Worm (Caenorhabditis elegans): ENCODE data around the gene ckb-3.
A peak's percentile ranks its signal among the peaks of the same experiment; 100 is the strongest.

ckb-3 gene

DNA sequence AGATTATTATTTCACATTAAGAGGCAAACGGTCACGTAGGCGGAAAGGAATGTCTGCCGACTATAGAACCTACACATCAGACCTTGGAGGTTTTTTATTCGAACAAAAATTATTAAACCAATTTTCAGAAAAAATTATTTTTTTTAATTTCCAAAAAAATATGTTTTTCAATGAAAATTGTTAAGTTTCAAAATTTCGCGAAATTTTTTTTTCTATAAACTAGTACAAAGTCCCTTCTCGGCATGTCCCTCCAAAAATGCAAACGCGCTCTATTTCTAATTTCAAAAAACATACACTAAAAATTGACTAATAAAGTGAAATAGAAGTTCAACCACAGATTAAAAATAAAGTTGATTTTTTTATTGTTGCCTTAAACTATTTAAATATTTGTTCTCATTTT lies 5.7 kb upstream of the ckb-3 start, which contains the start of gene ckb-1:
ckb-1 (plus strand) TSS at position 301 of the 400 bp plus-strand sequence.
- no peak for TF ChIP-seq ceh-9 (tag; optimal IDR thresholded peaks at IDR 0.05)
- TF ChIP-seq ama-1 (optimal IDR thresholded peaks at IDR 0.05) = no peak
- no peak for TF ChIP-seq che-1 (tag; optimal IDR thresholded peaks at IDR 0.05)
- no peak for TF ChIP-seq ceh-14 (tag; optimal IDR thresholded peaks at IDR 0.05)
- TF ChIP-seq ets-4 (tag; optimal IDR thresholded peaks at IDR 0.05) = no peak
- no peak for TF ChIP-seq fkh-6 (tag; optimal IDR thresholded peaks at IDR 0.05)
- TF ChIP-seq ceh-18 (tag; optimal IDR thresholded peaks at IDR 0.05) = no peak
- TF ChIP-seq mec-3 (tag; optimal IDR thresholded peaks at IDR 0.05; ENCODE audit: borderline replicate concordance) = no peak
- TF ChIP-seq rnt-1 (tag; optimal IDR thresholded peaks at IDR 0.05) = no peak
- TF ChIP-seq gmeb-2 (tag; optimal IDR thresholded peaks at IDR 0.05) = no peak
- TF ChIP-seq ceh-31 (tag; optimal IDR thresholded peaks at IDR 0.05) = no peak
- no peak for TF ChIP-seq eyg-1 (tag; optimal IDR thresholded peaks at IDR 0.05)
- TF ChIP-seq F13H6.1 (tag; optimal IDR thresholded peaks at IDR 0.05) = no peak
- no peak for TF ChIP-seq nhr-11 (tag; optimal IDR thresholded peaks at IDR 0.05)
- TF ChIP-seq dmd-4 (tag; optimal IDR thresholded peaks at IDR 0.05; ENCODE audit: borderline replicate concordance) = no peak
- no peak for TF ChIP-seq unc-42 (tag; optimal IDR thresholded peaks at IDR 0.05)

DNA sequence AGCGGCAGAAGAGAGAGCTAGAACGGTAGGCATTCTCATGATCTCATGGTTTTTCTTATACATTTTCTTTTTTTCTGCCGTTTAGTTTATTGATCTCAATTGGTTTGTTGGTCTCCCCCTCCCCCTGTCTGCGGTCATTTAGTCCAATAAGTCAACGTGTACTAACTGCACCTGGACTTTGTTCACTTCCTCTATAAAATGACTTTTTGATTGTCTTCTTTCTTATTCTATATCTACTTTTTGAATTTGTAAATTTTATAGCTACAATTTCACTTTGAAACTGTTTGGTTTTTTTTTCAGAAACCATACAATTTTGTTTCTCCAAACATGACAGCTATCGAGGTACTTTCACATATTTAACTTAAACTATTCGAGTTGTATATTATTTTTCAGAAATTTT lies 3.0 kb upstream of the ckb-3 start, which contains the start of gene ckb-2:
ckb-2 (plus strand) TSS at position 301 of the 400 bp plus-strand sequence.
- no peak for TF ChIP-seq hlh-6 (tag; optimal IDR thresholded peaks at IDR 0.05)
- no peak for TF ChIP-seq fax-1 (tag; optimal IDR thresholded peaks at IDR 0.05)

DNA sequence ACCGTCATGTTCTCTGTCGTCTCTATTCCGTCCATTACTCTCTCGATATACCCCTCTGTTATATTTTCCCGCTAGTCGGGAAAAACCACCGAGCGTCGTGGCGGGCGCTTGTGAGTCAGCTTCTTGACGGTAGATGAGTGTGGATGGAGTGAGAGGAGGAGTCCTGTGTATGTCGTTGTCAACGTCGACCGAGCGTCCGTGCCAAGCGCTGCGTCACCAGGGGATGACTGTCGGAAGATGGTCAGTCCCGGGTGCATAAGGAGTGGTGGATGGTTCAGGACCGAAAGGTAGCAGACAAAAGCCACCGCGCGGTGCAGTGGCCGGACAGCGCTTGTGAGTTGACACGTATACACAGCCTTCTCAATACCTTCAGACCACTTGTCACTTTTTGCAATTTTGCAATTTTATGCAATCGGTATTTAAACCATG lies 1.3 kb upstream of the ckb-3 start:
- TF ChIP-seq ceh-14 (tag; optimal IDR thresholded peaks at IDR 0.05) (peak; percentile 57), lim-6 (tag; optimal IDR thresholded peaks at IDR 0.05) (peak; percentile 22), tbx-2 (tag; optimal IDR thresholded peaks at IDR 0.05) (peak; percentile 61), F13H6.1 (tag; optimal IDR thresholded peaks at IDR 0.05) (peak; percentile 31), pha-2 (tag; optimal IDR thresholded peaks at IDR 0.05) (peak; percentile 69), ceh-45 (GFP tag; IDR thresholded peaks at IDR 0.05) (peak; percentile 69; the same call in 1 of the 2 replicates), elt-2 (tag; optimal IDR thresholded peaks at IDR 0.05) (peak; percentile 76), ceh-24 (tag; optimal IDR thresholded peaks at IDR 0.05) (peak; percentile 16), C38D4.7 (GFP tag; optimal IDR thresholded peaks at IDR 0.05) (peak; percentile 49), hlh-15 (tag; optimal IDR thresholded peaks at IDR 0.05) (peak; percentile 36), ahr-1 (tag; optimal IDR thresholded peaks at IDR 0.05) (peak; percentile 35), hlh-13 (GFP tag; optimal IDR thresholded peaks at IDR 0.05) (peak; percentile 51), ceh-34 (tag; optimal IDR thresholded peaks at IDR 0.05) (peak; percentile 59), T23F11.4 (GFP tag; optimal IDR thresholded peaks at IDR 0.05) (peak; percentile 33), lin-11 (tag; optimal IDR thresholded peaks at IDR 0.05) (peak; percentile 48), fkh-6 (tag; optimal IDR thresholded peaks at IDR 0.05) (peak; percentile 33), unc-3 (GFP tag; conservative IDR thresholded peaks at IDR 0.05) (peak; percentile 30; the same call in 1 of the 2 replicates), unc-3 (tag; optimal IDR thresholded peaks at IDR 0.05) (peak; percentile 54), eyg-1 (tag; optimal IDR thresholded peaks at IDR 0.05) (peak; percentile 44), sox-2 (GFP tag; IDR thresholded peaks at IDR 0.05) (peak; percentile 49; the same call in 1 of the 2 replicates), ceh-18 (tag; optimal IDR thresholded peaks at IDR 0.05) (peak; percentile 69), unc-86 (tag; optimal IDR thresholded peaks at IDR 0.05) (peak; percentile 33), unc-42 (tag; optimal IDR thresholded peaks at IDR 0.05) (peak; percentile 3), ztf-16 (tag; optimal IDR thresholded peaks at IDR 0.05) (peak; percentile 50), syd-9 (tag; optimal IDR thresholded peaks at IDR 0.05) (peak; percentile 72), dmd-4 (tag; optimal IDR thresholded peaks at IDR 0.05; ENCODE audit: borderline replicate concordance) (peak; percentile 33), pat-9 (tag; optimal IDR thresholded peaks at IDR 0.05) (peak; percentile 56), ceh-2 (tag; optimal IDR thresholded peaks at IDR 0.05) (peak; percentile 29), dve-1 (tag; optimal IDR thresholded peaks at IDR 0.05) (peak; percentile 18), hlh-8 (tag; optimal IDR thresholded peaks at IDR 0.05) (peak; percentile 38), ceh-31 (tag; optimal IDR thresholded peaks at IDR 0.05) (peak; percentile 29), madf-2 (tag; optimal IDR thresholded peaks at IDR 0.05) (peak; percentile 32), zip-5 (tag; optimal IDR thresholded peaks at IDR 0.05) (peak; percentile 19), C08G9.2 (tag; optimal IDR thresholded peaks at IDR 0.05) (peak; percentile 10), pqm-1 (tag; optimal IDR thresholded peaks at IDR 0.05) (peak; percentile 15), gmeb-2 (tag; optimal IDR thresholded peaks at IDR 0.05) (peak; percentile 52), ceh-6 (GFP tag; optimal IDR thresholded peaks at IDR 0.05) (peak; percentile 58), che-1 (tag; optimal IDR thresholded peaks at IDR 0.05) (peak; percentile 68), hlh-6 (tag; optimal IDR thresholded peaks at IDR 0.05) (peak; percentile 74), nhr-232 (tag; optimal IDR thresholded peaks at IDR 0.05) (peak; percentile 45), sox-4 (tag; optimal IDR thresholded peaks at IDR 0.05) (peak; percentile 30)

All from whole organism, late embryonic.